Worm (Caenorhabditis elegans): ENCODE measurements around the gene dylt-2.

DNA sequence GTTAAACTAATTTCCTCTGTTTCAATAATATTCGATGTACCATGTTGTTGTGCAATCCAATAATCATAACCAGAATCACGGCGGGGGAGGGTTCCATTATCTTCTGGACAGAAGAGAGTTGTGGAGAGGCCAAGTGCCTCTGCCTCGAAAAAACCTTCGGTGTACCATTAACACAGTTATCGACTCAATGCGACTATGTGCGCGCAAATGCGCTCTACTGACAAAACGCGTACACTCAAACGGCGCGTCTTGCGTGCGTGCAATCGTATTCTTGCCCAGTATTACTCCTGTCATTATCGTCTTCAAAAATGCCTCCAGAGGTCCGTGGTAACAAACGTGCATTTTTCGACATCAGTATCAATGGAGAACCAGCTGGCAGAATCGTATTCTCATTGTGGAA, 28.9 kb downstream of the dylt-2 start, which contains the start of gene cyn-8:
- TF ChIP-seq nhr-11 (tag; optimal IDR thresholded peaks at IDR 0.05) = no peak
- TF ChIP-seq snpc-4 (tag; optimal IDR thresholded peaks at IDR 0.05) = no peak
- TF ChIP-seq skn-1 (tag; optimal IDR thresholded peaks at IDR 0.05) = no peak
- TF ChIP-seq nhr-237 (tag; optimal IDR thresholded peaks at IDR 0.05) = no peak
- no peak for TF ChIP-seq fkh-10 (GFP tag; optimal IDR thresholded peaks at IDR 0.05)
- no peak for TF ChIP-seq elt-3 (tag; optimal IDR thresholded peaks at IDR 0.05)

All from whole organism, L3 larva.